Worm (Caenorhabditis elegans) whole organism, L3 larva: ENCODE measurements around the gene math-44.
"Not testable (repeated sequence)": the region's sequence is repeated elsewhere in the genome, so short reads cannot be mapped to it uniquely, and the experiment has no call there.

Experiments
- aly-2 ChIP-seq: fragments of 150-350 bp; optimal IDR thresholded peaks from 2 replicates; lab custom pipeline; 2014; ENCODE audit warnings: missing biosample characterization, missing genetic modification characterization
- elt-3 ChIP-seq, 3 experiments: fragments of 150-350 bp in 1 of 3; sonication (generic microtip) in 2 of 3; optimal IDR thresholded peaks; 2 replicates in 2 of 3; 4 replicates in 1 of 3; lab custom pipeline; 2014 to 2017; ENCODE audit warnings: missing biosample characterization in 3 of 3, missing genetic modification characterization in 3 of 3
- jun-1 ChIP-seq: fragments of 150-350 bp; optimal IDR thresholded peaks from 2 replicates; lab custom pipeline; 2014; ENCODE audit warnings: missing biosample characterization, missing genetic modification reagents, missing genetic modification characterization
- lin-39 ChIP-seq: fragments of 150-350 bp; optimal IDR thresholded peaks from 2 replicates; lab custom pipeline; 2018; ENCODE audit warnings: missing biosample characterization, missing genetic modification reagents, missing genetic modification characterization
- mdl-1 ChIP-seq: fragments of 150-350 bp; optimal IDR thresholded peaks from 2 replicates; lab custom pipeline; 2014; ENCODE audit warnings: missing biosample characterization, missing genetic modification characterization
- nhr-11 ChIP-seq: fragments of 150-350 bp; optimal IDR thresholded peaks from 2 replicates; lab custom pipeline; 2014; ENCODE audit warnings: missing biosample characterization, missing genetic modification characterization
- nhr-77 ChIP-seq: fragments of 150-350 bp; optimal IDR thresholded peaks from 2 replicates; lab custom pipeline; 2014; ENCODE audit warnings: missing biosample characterization, missing genetic modification characterization
- ztf-11 ChIP-seq: fragments of 150-350 bp; optimal IDR thresholded peaks from 2 replicates; lab custom pipeline; 2014; ENCODE audit warnings: missing biosample characterization, missing genetic modification characterization

- TF ChIP-seq elt-3 (tag; optimal IDR thresholded peaks at IDR 0.05; lab: Kevin White, UChicago); lin-39; nhr-77; nhr-11 (tag; lab: Kevin White, UChicago); jun-1 (tag; lab: Kevin White, UChicago); ztf-11 (tag; lab: Kevin White, UChicago); mdl-1 (tag; lab: Kevin White, UChicago); aly-2 (tag; lab: Kevin White, UChicago): not testable (repeated sequence)
These were observed 11.6 kb downstream of the math-44 start, which contains the start of gene ceh-84 for ce11 chrII:2000720-2001119.
